Fruit fly (Drosophila melanogaster) S2 (cell line): ENCODE data around the gene CG44044.

Experiments
- CG8478 ChIP-seq: fragments of >200 bp; optimal IDR thresholded peaks from 2 replicates; lab custom pipeline; 2018
- CTCF ChIP-seq, 2 experiments: fragments of >200 bp; optimal IDR thresholded peaks; 2 replicates each; lab custom pipeline; 2018

Gene CG44044

DNA sequence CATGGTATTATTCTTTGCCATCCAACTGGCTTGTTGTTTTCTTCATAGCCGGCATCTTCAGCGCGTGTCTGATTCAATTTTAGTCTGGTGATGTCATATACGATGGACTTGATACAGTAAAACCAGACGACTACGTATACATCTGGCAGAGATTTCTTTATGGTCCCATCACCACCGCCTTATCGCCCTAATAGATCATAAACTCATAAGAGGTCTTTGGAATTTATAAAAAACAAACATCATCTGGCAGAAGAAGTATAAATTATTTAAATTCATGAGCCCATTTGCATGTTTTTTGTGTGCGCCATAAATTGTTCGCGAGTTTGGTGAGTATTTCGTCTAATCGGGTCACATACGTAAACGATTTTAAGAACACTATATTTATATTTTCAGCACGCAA lies 26.7 kb downstream of the CG44044 start:
- TF ChIP-seq CG8478 (lab: Kevin White, UChicago) (no peak), CTCF (optimal IDR thresholded peaks at IDR 0.05; lab: Kevin White, UChicago) (no peak)

DNA sequence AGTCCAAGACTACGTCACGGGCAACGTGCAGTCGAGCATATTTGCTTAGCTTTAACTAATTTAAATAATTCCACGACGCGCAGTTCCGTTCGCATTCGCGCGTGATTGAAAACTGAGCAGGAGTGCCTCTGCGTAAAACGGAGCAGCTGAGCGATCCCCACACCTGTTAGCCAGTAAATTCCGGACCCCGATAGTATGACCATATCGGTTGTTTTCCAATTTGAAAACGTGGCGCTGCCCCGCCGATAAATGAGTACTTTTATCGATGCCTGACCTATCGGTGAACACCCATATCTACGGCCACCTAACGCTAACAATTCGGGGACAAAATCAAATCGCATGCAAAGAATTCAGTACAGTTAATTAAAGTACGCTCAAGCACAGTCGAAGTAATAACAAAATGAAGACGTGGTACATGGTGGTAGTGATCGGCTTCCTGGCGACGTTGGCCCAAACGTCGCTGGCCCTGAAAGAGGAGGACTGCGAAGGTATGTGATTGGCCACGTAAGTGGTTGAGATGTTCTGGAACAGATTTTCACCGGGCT lies 27.5 kb downstream of the CG44044 start, which contains the start of the genes CG14879 and Manf:
Gene CG14879, minus strand, starts transcription at position 116 of the 545 bp plus-strand sequence.
Gene Manf, plus strand, starts transcription at position 294 of the 545 bp plus-strand sequence.
- TF ChIP-seq CTCF (optimal IDR thresholded peaks at IDR 0.05; lab: Kevin White, UChicago) (peak; percentile 24 to 38), CG8478 (lab: Kevin White, UChicago) (no peak)

dm6 chr3R:16350400-16350799 lies 28.8 kb downstream of the CG44044 start:
- TF ChIP-seq CG8478 (lab: Kevin White, UChicago) (no peak), CTCF (optimal IDR thresholded peaks at IDR 0.05; lab: Kevin White, UChicago) (peak; percentile 25 to 57)

DNA sequence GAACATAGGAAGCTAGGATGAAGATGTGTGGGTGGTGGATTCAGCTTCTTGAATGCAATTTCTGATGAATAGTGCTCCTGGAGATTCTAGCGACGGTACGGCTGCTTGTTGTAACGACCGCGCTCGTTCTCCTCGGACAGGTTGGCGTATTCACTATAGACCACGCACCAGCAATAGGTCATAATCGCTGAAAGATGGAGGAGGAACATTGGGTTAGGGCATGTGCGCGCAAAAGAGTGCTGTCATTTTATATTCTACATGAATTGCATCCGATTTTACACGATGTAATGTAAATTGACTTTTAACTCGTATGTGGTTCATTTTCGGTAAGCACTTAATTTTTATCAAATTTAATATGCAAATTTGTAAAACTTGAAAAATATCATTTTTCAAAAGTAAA lies 29.4 kb downstream of the CG44044 start:
- TF ChIP-seq CTCF (optimal IDR thresholded peaks at IDR 0.05; lab: Kevin White, UChicago): peak; percentile 83 to 87
- no peak for TF ChIP-seq CG8478 (lab: Kevin White, UChicago)

DNA sequence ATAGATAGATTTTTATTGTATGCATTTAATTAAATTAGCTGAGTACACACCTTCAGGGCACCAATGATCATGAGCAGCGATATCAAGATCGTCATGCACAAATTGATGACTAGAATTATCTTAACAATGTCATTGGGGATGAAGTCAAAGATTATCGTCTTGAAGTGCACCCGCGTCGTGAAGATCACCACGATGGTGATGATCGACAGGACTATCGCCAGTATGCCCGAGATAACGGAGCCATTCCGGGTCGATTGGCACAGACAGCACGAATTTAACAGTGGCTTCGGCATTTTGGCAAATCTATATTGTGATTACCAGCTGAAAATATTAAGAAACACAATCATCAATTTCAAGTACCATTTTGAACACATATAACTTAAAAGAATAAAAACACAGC lies 30.4 kb downstream of the CG44044 start:
- TF ChIP-seq CG8478 (lab: Kevin White, UChicago): no peak
- TF ChIP-seq CTCF (optimal IDR thresholded peaks at IDR 0.05; lab: Kevin White, UChicago): no peak

- TF ChIP-seq CG8478 (lab: Kevin White, UChicago): no peak
- TF ChIP-seq CTCF (optimal IDR thresholded peaks at IDR 0.05; lab: Kevin White, UChicago): no peak
These were observed 31.6 kb downstream of the CG44044 start for dm6 chr3R:16353195-16353594.

- TF ChIP-seq CG8478 (lab: Kevin White, UChicago): no peak
These were observed 32.0 kb downstream of the CG44044 start for dm6 chr3R:16353671-16354070.

- TF ChIP-seq CG8478 (lab: Kevin White, UChicago) (no peak), CTCF (optimal IDR thresholded peaks at IDR 0.05; lab: Kevin White, UChicago) (no peak)
These were observed 33.8 kb downstream of the CG44044 start for dm6 chr3R:16355393-16355943.

DNA sequence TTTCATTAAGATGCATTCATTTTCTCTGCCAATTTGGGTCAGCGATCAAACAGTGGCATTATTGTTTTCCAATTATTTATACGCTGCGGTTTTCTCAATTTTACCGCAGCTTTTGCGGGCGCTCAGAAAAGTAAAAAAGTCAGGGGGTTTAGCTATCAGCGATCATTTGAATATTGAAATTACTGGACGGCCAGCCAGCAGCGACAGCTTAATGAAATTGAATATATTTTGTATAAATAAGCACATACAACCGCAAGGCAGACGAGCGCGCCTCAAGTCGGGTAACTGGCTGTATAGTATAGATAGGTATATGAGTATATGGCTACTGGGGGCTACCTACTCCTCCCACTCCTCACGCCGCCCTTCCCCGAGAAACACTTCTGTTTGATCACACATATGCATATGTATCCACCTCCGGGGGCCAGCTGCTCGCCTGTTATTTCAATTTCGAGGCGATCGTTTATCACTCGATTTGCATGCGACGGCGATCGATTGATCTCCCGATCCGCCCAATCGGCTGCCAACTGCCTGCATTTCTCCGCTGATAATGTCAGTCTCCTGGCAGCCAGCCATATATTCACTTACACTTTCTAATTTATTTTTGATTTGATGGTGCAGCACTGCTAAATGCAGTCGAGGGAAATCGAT lies 34.7 kb downstream of the CG44044 start:
- TF ChIP-seq CTCF (optimal IDR thresholded peaks at IDR 0.05; lab: Kevin White, UChicago): no peak
- TF ChIP-seq CG8478 (lab: Kevin White, UChicago): no peak

DNA sequence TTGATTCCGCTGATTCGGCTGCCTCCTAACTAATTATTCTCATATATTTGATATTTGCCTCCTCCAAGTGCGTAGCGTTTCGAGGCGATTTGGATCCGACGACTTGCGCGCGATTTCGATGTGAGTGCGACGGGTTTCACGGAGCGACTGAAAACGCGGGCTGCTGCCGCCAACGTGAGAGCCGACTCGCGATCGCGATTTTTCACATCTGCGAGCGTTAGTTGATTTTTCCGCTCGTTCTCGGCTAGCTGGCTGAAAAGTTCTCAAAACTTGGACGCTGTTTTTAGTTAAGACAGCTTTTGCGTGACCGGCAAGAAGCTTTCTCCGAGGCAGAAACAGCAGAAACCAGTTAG lies 35.2 kb downstream of the CG44044 start, which contains the start of gene CG10311:
Gene CG10311, minus strand, starts transcription at position 153 of the 353 bp plus-strand sequence.
- TF ChIP-seq CG8478 (lab: Kevin White, UChicago) (no peak), CTCF (optimal IDR thresholded peaks at IDR 0.05; lab: Kevin White, UChicago) (no peak)

dm6 chr3R:16359098-16359497 lies 37.5 kb downstream of the CG44044 start, which contains the start of gene CG17931:
CG17931 (minus strand) TSS chr3R:16359466.
- TF ChIP-seq CG8478 (lab: Kevin White, UChicago): no peak
- TF ChIP-seq CTCF (optimal IDR thresholded peaks at IDR 0.05; lab: Kevin White, UChicago): peak in 1 of 2 experiments; percentile 16

DNA sequence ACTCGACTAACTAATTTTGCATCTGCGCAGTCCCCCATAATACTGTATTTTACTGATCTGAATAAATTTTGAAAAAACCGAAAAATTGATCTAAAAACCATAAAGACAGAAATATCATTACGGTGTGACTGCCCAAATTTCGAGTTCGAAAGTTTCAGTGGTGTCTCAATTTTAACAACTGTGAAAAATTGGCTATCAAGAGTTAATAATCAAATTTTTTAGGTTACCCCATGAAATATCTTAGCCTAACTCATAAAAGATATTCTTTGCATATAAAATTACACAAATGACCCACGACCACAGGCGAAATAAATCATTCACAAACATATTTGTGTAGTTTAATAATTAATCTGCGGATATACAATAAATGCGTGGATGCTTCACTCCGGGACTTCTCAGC lies 38.4 kb downstream of the CG44044 start, which contains the start of gene CG42446:
Gene CG42446, minus strand, starts transcription at position 101 of the 400 bp plus-strand sequence.
- no peak for TF ChIP-seq CTCF (optimal IDR thresholded peaks at IDR 0.05; lab: Kevin White, UChicago)
- TF ChIP-seq CG8478 (lab: Kevin White, UChicago): no peak

dm6 chr3R:16368288-16368687 lies 46.6 kb downstream of the CG44044 start, which contains the start of gene js:
js (minus strand) TSS chr3R:16368306.
- TF ChIP-seq CG8478 (lab: Kevin White, UChicago) (no peak), CTCF (optimal IDR thresholded peaks at IDR 0.05; lab: Kevin White, UChicago) (no peak)

- no peak for TF ChIP-seq CTCF (optimal IDR thresholded peaks at IDR 0.05; lab: Kevin White, UChicago)
- no peak for TF ChIP-seq CG8478 (lab: Kevin White, UChicago)
These were observed 48.8 kb downstream of the CG44044 start, which contains the start of gene CG10317 for dm6 chr3R:16370433-16370832. CG10317 (minus strand) TSS chr3R:16370533.
